Worm (Caenorhabditis elegans) whole organism, L2 larva: ENCODE data around the gene cic-1.

Experiments used
- C34F6.9 ChIP-seq: fragments of 150-350 bp; optimal IDR thresholded peaks from 2 replicates; lab custom pipeline; 2014; ENCODE audit warnings: missing biosample characterization, missing genetic modification characterization
- F13H6.1 ChIP-seq: sonication (generic microtip); optimal IDR thresholded peaks from 2 replicates; lab custom pipeline; 2016; ENCODE audit warnings: missing genetic modification characterization, missing compliant biosample characterization
- R02D3.7 ChIP-seq: fragments of 150-350 bp; optimal IDR thresholded peaks from 2 replicates; lab custom pipeline; 2014; ENCODE audit warnings: missing biosample characterization, missing genetic modification characterization
- Y55F3AM.14 ChIP-seq: fragments of 200-800 bp; sonication (Bioruptor generic); optimal IDR thresholded peaks from 2 replicates; lab custom pipeline; 2018; ENCODE audit warnings: mild to moderate bottlenecking, missing genetic modification characterization, missing compliant biosample characterization
- alr-1 ChIP-seq: fragments of 150-350 bp; optimal IDR thresholded peaks from 2 replicates; lab custom pipeline; 2014; ENCODE audit warnings: missing biosample characterization, missing genetic modification characterization
- aly-2 ChIP-seq: fragments of 150-350 bp; optimal IDR thresholded peaks from 2 replicates; lab custom pipeline; 2014; ENCODE audit warnings: missing biosample characterization, missing genetic modification characterization
- ama-1 ChIP-seq: fragments of 150-350 bp; optimal IDR thresholded peaks from 2 replicates; lab custom pipeline; 2018; ENCODE audit warnings: inconsistent platforms
- blmp-1 ChIP-seq: sonication (generic microtip); optimal IDR thresholded peaks from 2 replicates; lab custom pipeline; 2017; ENCODE audit warnings: missing genetic modification characterization, mild to moderate bottlenecking, missing compliant biosample characterization, antibody characterized with exemption, moderate library complexity; ENCODE audit not compliant: insufficient read depth
- ceh-16 ChIP-seq: fragments of 150-350 bp; optimal IDR thresholded peaks from 2 replicates; lab custom pipeline; 2014; ENCODE audit warnings: missing biosample characterization, missing genetic modification characterization
- ceh-82 ChIP-seq: fragments of 150-350 bp; optimal IDR thresholded peaks from 2 replicates; lab custom pipeline; 2014; ENCODE audit warnings: missing biosample characterization, missing genetic modification characterization
- crh-2 ChIP-seq: sonication (generic microtip); optimal IDR thresholded peaks from 2 replicates; lab custom pipeline; 2017; ENCODE audit warnings: missing biosample characterization, missing genetic modification characterization
- dmd-4 ChIP-seq: sonication (generic microtip); optimal IDR thresholded peaks from 2 replicates; lab custom pipeline; 2017; ENCODE audit warnings: missing biosample characterization, missing genetic modification characterization
- egl-27 ChIP-seq: sonication (generic microtip); optimal IDR thresholded peaks from 3 replicates; lab custom pipeline; 2017; ENCODE audit warnings: missing biosample characterization, missing genetic modification reagents, missing genetic modification characterization
- elt-1 ChIP-seq: fragments of 150-350 bp; optimal IDR thresholded peaks from 2 replicates; lab custom pipeline; 2014; ENCODE audit warnings: missing biosample characterization, missing genetic modification characterization
- elt-3 ChIP-seq: sonication (generic microtip); optimal IDR thresholded peaks from 2 replicates; lab custom pipeline; 2017; ENCODE audit warnings: missing biosample characterization, missing genetic modification characterization
- fos-1 ChIP-seq: fragments of 150-350 bp; optimal IDR thresholded peaks from 2 replicates; lab custom pipeline; 2014; ENCODE audit warnings: missing biosample characterization, missing genetic modification characterization
- gmeb-1 ChIP-seq: fragments of 150-350 bp; optimal IDR thresholded peaks from 2 replicates; lab custom pipeline; 2014; ENCODE audit warnings: missing biosample characterization, missing genetic modification characterization
- lin-11 ChIP-seq: fragments of 150-350 bp; sonication (generic microtip); optimal IDR thresholded peaks from 2 replicates; lab custom pipeline; 2014; ENCODE audit warnings: missing biosample characterization, missing genetic modification characterization, inconsistent platforms, mixed read lengths
- lin-13 ChIP-seq: fragments of 150-350 bp; optimal IDR thresholded peaks from 2 replicates; lab custom pipeline; 2014; ENCODE audit warnings: missing biosample characterization, missing genetic modification reagents, missing genetic modification characterization
- lin-39 ChIP-seq: fragments of 150-350 bp; optimal IDR thresholded peaks from 2 replicates; lab custom pipeline; 2014; ENCODE audit warnings: missing biosample characterization, missing genetic modification reagents, missing genetic modification characterization
- lsy-2 ChIP-seq, 2 experiments: fragments of 150-350 bp in 1 of 2; sonication (generic microtip) in 1 of 2; optimal IDR thresholded peaks; 2 replicates each; lab custom pipeline; 2014 to 2017; ENCODE audit warnings: missing biosample characterization in 2 of 2, missing genetic modification characterization in 2 of 2
- mab-5 ChIP-seq: fragments of 150-350 bp; optimal IDR thresholded peaks from 2 replicates; lab custom pipeline; 2014; ENCODE audit warnings: missing biosample characterization, missing genetic modification characterization
- mbf-1 ChIP-seq: sonication (generic microtip); optimal IDR thresholded peaks from 2 replicates; lab custom pipeline; 2017; ENCODE audit warnings: missing biosample characterization, missing genetic modification characterization
- mdl-1 ChIP-seq, 2 experiments: fragments of 150-350 bp in 1 of 2; sonication (generic microtip) in 1 of 2; optimal IDR thresholded peaks; 2 replicates each; lab custom pipeline; 2017; ENCODE audit warnings: missing biosample characterization in 2 of 2, missing genetic modification characterization in 2 of 2
- nhr-10 ChIP-seq: sonication (generic microtip); optimal IDR thresholded peaks from 2 replicates; lab custom pipeline; 2017; ENCODE audit warnings: missing biosample characterization, missing genetic modification characterization
- nhr-12 ChIP-seq: fragments of 150-350 bp; optimal IDR thresholded peaks from 2 replicates; lab custom pipeline; 2014; ENCODE audit warnings: missing biosample characterization, missing genetic modification characterization
- nhr-129 ChIP-seq: fragments of 150-350 bp; optimal IDR thresholded peaks from 2 replicates; lab custom pipeline; 2014; ENCODE audit warnings: missing biosample characterization, missing genetic modification characterization
- nhr-21 ChIP-seq: fragments of 150-350 bp; optimal IDR thresholded peaks from 2 replicates; lab custom pipeline; 2014; ENCODE audit warnings: missing biosample characterization, missing genetic modification characterization
- nhr-23 ChIP-seq: fragments of 150-350 bp; optimal IDR thresholded peaks from 2 replicates; lab custom pipeline; 2014; ENCODE audit warnings: missing biosample characterization, missing genetic modification reagents, missing genetic modification characterization
- nhr-237 ChIP-seq: fragments of 150-350 bp; optimal IDR thresholded peaks from 2 replicates; lab custom pipeline; 2014; ENCODE audit warnings: missing biosample characterization, missing genetic modification characterization
- nhr-25 ChIP-seq: fragments of 150-350 bp; sonication (generic microtip); optimal IDR thresholded peaks from 3 replicates; lab custom pipeline; 2014; ENCODE audit warnings: missing biosample characterization, missing genetic modification characterization
- nhr-6 ChIP-seq: fragments of 150-350 bp; optimal IDR thresholded peaks from 2 replicates; lab custom pipeline; 2014; ENCODE audit warnings: missing biosample characterization, missing genetic modification characterization
- nhr-77 ChIP-seq: fragments of 150-350 bp; optimal IDR thresholded peaks from 2 replicates; lab custom pipeline; 2014; ENCODE audit warnings: missing biosample characterization, missing genetic modification characterization
- peb-1 ChIP-seq: fragments of 150-350 bp; optimal IDR thresholded peaks from 2 replicates; lab custom pipeline; 2014; ENCODE audit warnings: missing biosample characterization, missing genetic modification characterization
- sem-4 ChIP-seq: fragments of 150-350 bp; optimal IDR thresholded peaks from 2 replicates; lab custom pipeline; 2014; ENCODE audit warnings: missing biosample characterization, missing genetic modification reagents, missing genetic modification characterization
- skn-1 ChIP-seq: sonication (generic microtip); optimal IDR thresholded peaks from 2 replicates; lab custom pipeline; 2017; ENCODE audit warnings: missing biosample characterization, missing genetic modification characterization
- sma-3 ChIP-seq: sonication (generic microtip); optimal IDR thresholded peaks from 2 replicates; lab custom pipeline; 2016; ENCODE audit warnings: missing genetic modification reagents, missing genetic modification characterization, missing compliant biosample characterization
- sma-9 ChIP-seq, 2 experiments: fragments of 150-350 bp in 1 of 2; sonication (generic microtip) in 1 of 2; optimal IDR thresholded peaks; 2 replicates each; lab custom pipeline; 2014 to 2016; ENCODE audit warnings: missing genetic modification characterization in 2 of 2, mild to moderate bottlenecking in 1 of 2, missing biosample characterization in 1 of 2, missing compliant biosample characterization in 1 of 2, missing genetic modification reagents in 1 of 2, moderate library complexity in 1 of 2
- snpc-4 ChIP-seq: fragments of 150-350 bp; optimal IDR thresholded peaks from 2 replicates; lab custom pipeline; 2014; ENCODE audit warnings: missing biosample characterization, missing genetic modification characterization
- unc-55 ChIP-seq: fragments of 150-350 bp; sonication (generic microtip); optimal IDR thresholded peaks from 3 replicates; lab custom pipeline; 2014; ENCODE audit warnings: missing biosample characterization, missing genetic modification reagents, missing genetic modification characterization
- unc-62 ChIP-seq: fragments of 150-350 bp; optimal IDR thresholded peaks from 2 replicates; lab custom pipeline; 2014; ENCODE audit warnings: missing biosample characterization, missing genetic modification reagents, missing genetic modification characterization
- zag-1 ChIP-seq: fragments of 150-350 bp; optimal IDR thresholded peaks from 2 replicates; lab custom pipeline; 2014; ENCODE audit warnings: missing biosample characterization, missing genetic modification characterization
- ztf-1 ChIP-seq: fragments of 200-800 bp; sonication (Bioruptor generic); conservative IDR thresholded peaks from 2 replicates; pipeline ENCODE4 v1.3.6; 2022; ENCODE audit warnings: missing genetic modification characterization, missing compliant biosample characterization
- ztf-4 ChIP-seq: fragments of 150-350 bp; optimal IDR thresholded peaks from 2 replicates; lab custom pipeline; 2014; ENCODE audit warnings: missing biosample characterization, missing genetic modification characterization

cic-1 gene

ce11 chrIII:2421226-2421625, 20.2 kb upstream of the cic-1 start:
- no peak for TF ChIP-seq nhr-77 (tag; lab: Kevin White, UChicago)
- TF ChIP-seq lin-13: no peak
- no peak for TF ChIP-seq lsy-2 (tag; optimal IDR thresholded peaks at IDR 0.05; lab: Kevin White, UChicago)
- no peak for TF ChIP-seq crh-2
- TF ChIP-seq sem-4 (tag; lab: Kevin White, UChicago): no peak
- no peak for TF ChIP-seq ztf-4 (tag; lab: Kevin White, UChicago)
- TF ChIP-seq C34F6.9 (tag; lab: Kevin White, UChicago): no peak

- TF ChIP-seq ztf-1 (GFP tag; lab: Robert Waterston, UW): no peak
- TF ChIP-seq elt-3 (tag; lab: Kevin White, UChicago): no peak
- TF ChIP-seq sma-3 (GFP tag; lab: Kevin White, UChicago): no peak
- TF ChIP-seq F13H6.1 (tag; lab: Kevin White, UChicago): no peak
- no peak for TF ChIP-seq Y55F3AM.14 (GFP tag; lab: Kevin White, UChicago)
These were observed 18.5 kb upstream of the cic-1 start for ce11 chrIII:2419504-2419903.

ce11 chrIII:2418981-2419380, 18.0 kb upstream of the cic-1 start:
- TF ChIP-seq nhr-129 (no peak), nhr-21 (no peak), alr-1 (no peak), nhr-237 (tag; lab: Kevin White, UChicago) (no peak), Y55F3AM.14 (GFP tag; lab: Kevin White, UChicago) (no peak), R02D3.7 (tag; lab: Kevin White, UChicago) (no peak), dmd-4 (tag; lab: Kevin White, UChicago) (no peak), aly-2 (tag; lab: Kevin White, UChicago) (no peak), C34F6.9 (tag; lab: Kevin White, UChicago) (no peak), ztf-1 (GFP tag; lab: Robert Waterston, UW) (no peak), zag-1 (tag; lab: Kevin White, UChicago) (no peak), ceh-16 (no peak), unc-62 (GFP tag; lab: Kevin White, UChicago) (no peak), nhr-23 (tag; lab: Kevin White, UChicago) (no peak), sma-9 (GFP tag; optimal IDR thresholded peaks at IDR 0.05; lab: Kevin White, UChicago) (no peak), sma-9 (tag; optimal IDR thresholded peaks at IDR 0.05; lab: Kevin White, UChicago) (no peak), lin-13 (no peak), skn-1 (tag; lab: Kevin White, UChicago) (no peak), blmp-1 (no peak), mdl-1 (tag; optimal IDR thresholded peaks at IDR 0.05; lab: Kevin White, UChicago) (no peak), lin-39 (tag; lab: Kevin White, UChicago) (no peak)
- TF ChIP-seq, all 48 proteins: peak for 0

- TF ChIP-seq unc-55 (GFP tag; lab: Kevin White, UChicago) (peak; percentile 78), nhr-129 (peak; percentile 68), mbf-1 (tag; lab: Kevin White, UChicago) (no peak), ztf-1 (GFP tag; lab: Robert Waterston, UW) (no peak), egl-27 (tag; lab: Kevin White, UChicago) (peak; percentile 2), ceh-82 (tag; lab: Kevin White, UChicago) (no peak), mab-5 (no peak), peb-1 (no peak), crh-2 (peak; percentile 51), nhr-237 (tag; lab: Kevin White, UChicago) (no peak), nhr-12 (tag; lab: Kevin White, UChicago) (no peak), nhr-77 (tag; lab: Kevin White, UChicago) (no peak), mdl-1 (tag; optimal IDR thresholded peaks at IDR 0.05; lab: Kevin White, UChicago) (peak in 1 of 2 experiments; percentile 34), unc-62 (GFP tag; lab: Kevin White, UChicago) (no peak), C34F6.9 (tag; lab: Kevin White, UChicago) (peak; percentile 24), lin-11 (tag; lab: Kevin White, UChicago) (peak; percentile 42), aly-2 (tag; lab: Kevin White, UChicago) (no peak), nhr-25 (tag; lab: Kevin White, UChicago) (peak; percentile 21), lin-13 (peak; percentile 66), gmeb-1 (tag; lab: Kevin White, UChicago) (peak; percentile 96), Y55F3AM.14 (GFP tag; lab: Kevin White, UChicago) (no peak), alr-1 (no peak), sma-3 (GFP tag; lab: Kevin White, UChicago) (peak; percentile 54), sem-4 (tag; lab: Kevin White, UChicago) (no peak), zag-1 (tag; lab: Kevin White, UChicago) (no peak), elt-1 (tag; lab: Kevin White, UChicago) (no peak), elt-3 (tag; lab: Kevin White, UChicago) (no peak), fos-1 (peak; percentile 92), sma-9 (GFP tag; optimal IDR thresholded peaks at IDR 0.05; lab: Kevin White, UChicago) (no peak), sma-9 (tag; optimal IDR thresholded peaks at IDR 0.05; lab: Kevin White, UChicago) (no peak), ama-1 (lab: Kevin White, UChicago) (no peak), nhr-6 (tag; lab: Kevin White, UChicago) (peak; percentile 1), F13H6.1 (tag; lab: Kevin White, UChicago) (peak; percentile 27), nhr-23 (tag; lab: Kevin White, UChicago) (no peak), R02D3.7 (tag; lab: Kevin White, UChicago) (peak; percentile 46), nhr-10 (tag; lab: Kevin White, UChicago) (no peak), snpc-4 (tag; lab: Kevin White, UChicago) (no peak), ztf-4 (tag; lab: Kevin White, UChicago) (no peak)
These were observed 17.2 kb upstream of the cic-1 start, which contains the start of the genes W04B5.5 and W04B5.3 for ce11 chrIII:2418159-2418658. Gene W04B5.5 (minus strand): TSS chrIII:2418209. Gene W04B5.3 (plus strand): TSS chrIII:2418514.
